Worm (Caenorhabditis elegans) whole organism, L4 larva: ENCODE measurements around the gene unc-50.

Source experiments
- ama-1 ChIP-seq: fragments of 150-350 bp; optimal IDR thresholded peaks from 2 replicates; lab custom pipeline; 2014; ENCODE audit warnings: inconsistent platforms, mixed read lengths
- ceh-82 ChIP-seq: sonication (generic microtip); optimal IDR thresholded peaks from 2 replicates; lab custom pipeline; 2017; ENCODE audit warnings: missing biosample characterization, missing genetic modification characterization
- dmd-8 ChIP-seq: fragments of 200-800 bp; sonication (Bioruptor generic); IDR thresholded peaks from 2 replicates; pipeline ENCODE4 v1.3.6; 2022; ENCODE audit warnings: missing genetic modification characterization, missing compliant biosample characterization
- egl-27 ChIP-seq: sonication (generic microtip); optimal IDR thresholded peaks from 3 replicates; lab custom pipeline; 2017; ENCODE audit warnings: missing biosample characterization, missing genetic modification reagents, missing genetic modification characterization
- nhr-237 ChIP-seq: sonication (generic microtip); optimal IDR thresholded peaks from 2 replicates; lab custom pipeline; 2017; ENCODE audit warnings: missing biosample characterization, missing genetic modification characterization
- nhr-25 ChIP-seq: sonication (generic microtip); optimal IDR thresholded peaks from 2 replicates; lab custom pipeline; 2017; ENCODE audit warnings: missing genetic modification characterization, mild to moderate bottlenecking, missing compliant biosample characterization, antibody characterized with exemption, moderate library complexity, borderline replicate concordance; ENCODE audit not compliant: insufficient read depth
- pha-4 ChIP-seq, 2 experiments: fragments of 150-350 bp in 1 of 2; fragments of 200-800 bp in 1 of 2; sonication (Bioruptor generic) in 1 of 2; IDR thresholded peaks in 1 of 2; optimal IDR thresholded peaks in 1 of 2; 2 replicates each; pipeline versions ENCODE4 v1.3.6 to Lab custom; 2014 to 2022; ENCODE audit warnings: missing genetic modification characterization in 2 of 2, missing genetic modification reagents in 2 of 2, missing biosample characterization in 1 of 2, missing compliant biosample characterization in 1 of 2
- unc-39 ChIP-seq: sonication (generic microtip); optimal IDR thresholded peaks from 2 replicates; lab custom pipeline; 2017; ENCODE audit warnings: missing biosample characterization, missing genetic modification characterization
- unc-62 ChIP-seq, 3 experiments: fragments of 150-350 bp in 1 of 3; sonication (generic microtip); optimal IDR thresholded peaks in 2 of 3; peaks in 1 of 3; 1 replicate in 1 of 3; 2 replicates in 2 of 3; lab custom pipeline; 2014 to 2017; ENCODE audit warnings: missing biosample characterization in 3 of 3, missing genetic modification characterization in 3 of 3, missing genetic modification reagents in 3 of 3, missing genotype in 1 of 3
- ztf-11 ChIP-seq: fragments of 150-350 bp; optimal IDR thresholded peaks from 2 replicates; lab custom pipeline; 2014; ENCODE audit warnings: missing biosample characterization, missing genetic modification characterization

- no peak for TF ChIP-seq pha-4 (GFP tag; IDR thresholded peaks at IDR 0.05; lab: Robert Waterston, UW)
- no peak for TF ChIP-seq pha-4 (tag; optimal IDR thresholded peaks at IDR 0.05; lab: Kevin White, UChicago)
- TF ChIP-seq unc-39 (tag; lab: Kevin White, UChicago) = no peak
- no peak for TF ChIP-seq egl-27
- TF ChIP-seq unc-62 (GFP tag; optimal IDR thresholded peaks at IDR 0.05 in 1 of 2; lab: Kevin White, UChicago) = peak in 1 of 2 experiments; percentile 72
- TF ChIP-seq unc-62 (tag; optimal IDR thresholded peaks at IDR 0.05; lab: Kevin White, UChicago) = no peak
- TF ChIP-seq ama-1 (lab: Kevin White, UChicago) = no peak
- no peak for TF ChIP-seq nhr-237
- no peak for TF ChIP-seq ztf-11 (tag; lab: Kevin White, UChicago)
- no peak for TF ChIP-seq ceh-82
- TF ChIP-seq dmd-8 = no peak
- no peak for TF ChIP-seq nhr-25 (tag; lab: Kevin White, UChicago)
Measured at ce11 chrIII:10300078-10300477, 17.9 kb downstream of the unc-50 start, which contains the start of gene vglu-3.
